Worm (Caenorhabditis elegans) whole organism, early embryonic: ENCODE measurements around the gene idhg-1.

Experiments used
- B0310.2 ChIP-seq: sonication (generic microtip); optimal IDR thresholded peaks from 2 replicates; lab custom pipeline; 2016; ENCODE audit warnings: mild to moderate bottlenecking, missing genetic modification characterization, missing compliant biosample characterization
- ama-1 ChIP-seq: fragments of 150-350 bp; optimal IDR thresholded peaks from 2 replicates; lab custom pipeline; 2014
- hmg-4 ChIP-seq: fragments of 200-800 bp; sonication (Bioruptor generic); optimal IDR thresholded peaks from 2 replicates; lab custom pipeline; 2018; ENCODE audit warnings: mild to moderate bottlenecking, missing genetic modification characterization, missing compliant biosample characterization
- pes-1 ChIP-seq: fragments of 200-800 bp; sonication (Bioruptor generic); IDR thresholded peaks from 2 replicates; pipeline ENCODE4 v1.3.6; 2022; ENCODE audit warnings: missing genetic modification reagents, missing genetic modification characterization, missing compliant biosample characterization
- sea-1 ChIP-seq: fragments of 200-800 bp; sonication (Bioruptor generic); conservative IDR thresholded peaks from 2 replicates; pipeline ENCODE4 v1.3.6; 2022; ENCODE audit warnings: missing genetic modification characterization, missing compliant biosample characterization
- tra-4 ChIP-seq: sonication (generic microtip); optimal IDR thresholded peaks from 2 replicates; lab custom pipeline; 2017; ENCODE audit warnings: missing genetic modification characterization, missing compliant biosample characterization

DNA sequence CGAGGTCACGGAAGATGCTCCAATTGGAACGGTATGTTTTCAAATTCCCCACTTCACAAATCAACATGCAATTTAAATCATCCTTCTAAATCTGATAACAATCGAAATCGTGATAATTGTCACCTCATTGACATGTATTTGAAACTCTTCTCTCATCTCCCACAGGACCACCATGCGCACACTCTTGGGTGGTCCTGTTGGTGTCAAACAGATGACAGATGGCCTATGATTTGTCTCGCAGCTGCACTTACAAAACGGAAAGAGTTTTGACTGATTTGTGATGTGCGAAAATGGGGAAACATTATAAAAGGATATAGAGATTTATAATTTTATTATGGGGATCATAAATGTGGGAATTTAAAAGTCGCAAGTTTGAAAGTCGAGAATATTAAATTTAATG is 45.2 kb upstream of the idhg-1 start:
- TF ChIP-seq B0310.2 (tag; lab: Kevin White, UChicago) (no peak), ama-1 (lab: Kevin White, UChicago) (no peak), hmg-4 (GFP tag; lab: Kevin White, UChicago) (no peak), sea-1 (GFP tag; lab: Robert Waterston, UW) (no peak), tra-4 (no peak), pes-1 (GFP tag; lab: Robert Waterston, UW) (no peak)
